Worm (Caenorhabditis elegans) whole organism, young adult: ENCODE measurements around the gene R10E9.2.

Experiments used
- D2030.7 ChIP-seq: fragments of 200-800 bp; sonication (Bioruptor generic); IDR thresholded peaks from 2 replicates; pipeline ENCODE4 v1.3.6; 2022; ENCODE audit warnings: missing genetic modification reagents, missing genetic modification characterization, missing compliant biosample characterization
- F33H1.4 ChIP-seq: fragments of 200-800 bp; sonication (Bioruptor generic); IDR thresholded peaks from 2 replicates; pipeline ENCODE4 v1.3.6; 2022; ENCODE audit warnings: missing genetic modification reagents, missing genetic modification characterization, missing compliant biosample characterization
- K12H6.12 ChIP-seq: fragments of 200-800 bp; sonication (Bioruptor generic); optimal IDR thresholded peaks from 2 replicates; lab custom pipeline; 2018; ENCODE audit warnings: mild to moderate bottlenecking, missing genetic modification characterization, missing compliant biosample characterization
- cebp-1 ChIP-seq, 2 experiments: fragments of 200-800 bp in 1 of 2; sonication (Bioruptor generic) in 1 of 2; sonication (generic microtip) in 1 of 2; IDR thresholded peaks in 1 of 2; optimal IDR thresholded peaks in 1 of 2; 2 replicates each; pipeline versions ENCODE4 v1.3.6 to Lab custom; 2017 to 2022; ENCODE audit warnings: missing compliant biosample characterization in 2 of 2, missing genetic modification characterization in 2 of 2, mild to moderate bottlenecking in 1 of 2, missing genetic modification reagents in 1 of 2, moderate library complexity in 1 of 2
- egl-44 ChIP-seq: fragments of 200-800 bp; sonication (Bioruptor generic); IDR thresholded peaks from 2 replicates; pipeline ENCODE4 v1.3.6; 2022; ENCODE audit warnings: missing genetic modification reagents, missing genetic modification characterization, missing compliant biosample characterization
- lin-40 ChIP-seq: sonication (generic microtip); optimal IDR thresholded peaks from 2 replicates; lab custom pipeline; 2016; ENCODE audit warnings: missing genetic modification characterization, mild to moderate bottlenecking, missing compliant biosample characterization, missing genotype, missing genetic modification reagents
- madf-8 ChIP-seq: fragments of 200-800 bp; sonication (Bioruptor generic); conservative IDR thresholded peaks from 2 replicates; pipeline ENCODE4 v1.3.6; 2022; ENCODE audit warnings: missing genetic modification reagents, missing genetic modification characterization, missing compliant biosample characterization
- snpc-4 ChIP-seq, 5 experiments: fragments of 150-350 bp in 1 of 5; sonication (generic microtip) in 4 of 5; optimal IDR thresholded peaks; 2 replicates each; lab custom pipeline; 2014 to 2018; ENCODE audit warnings: missing genetic modification characterization in 5 of 5, missing biosample characterization in 3 of 5, antibody characterized with exemption in 2 of 5, mild to moderate bottlenecking in 2 of 5, missing compliant biosample characterization in 2 of 5, missing genotype in 2 of 5, moderate library complexity in 2 of 5, missing genetic modification reagents in 1 of 5
- tbx-9 ChIP-seq: sonication (generic microtip); optimal IDR thresholded peaks from 2 replicates; lab custom pipeline; 2016; ENCODE audit warnings: borderline replicate concordance, missing genetic modification characterization, inconsistent platforms, missing compliant biosample characterization
- unc-62 ChIP-seq: fragments of 150-350 bp; optimal IDR thresholded peaks from 2 replicates; lab custom pipeline; 2014; ENCODE audit warnings: missing biosample characterization, missing genetic modification reagents, missing genetic modification characterization
- xnd-1 ChIP-seq: sonication (generic microtip); optimal IDR thresholded peaks from 2 replicates; lab custom pipeline; 2016; ENCODE audit warnings: missing genotype, missing genetic modification reagents, missing genetic modification characterization, missing compliant biosample characterization
- ztf-26 ChIP-seq: sonication (generic microtip); optimal IDR thresholded peaks from 2 replicates; lab custom pipeline; 2017; ENCODE audit warnings: missing genetic modification characterization, missing compliant biosample characterization

DNA sequence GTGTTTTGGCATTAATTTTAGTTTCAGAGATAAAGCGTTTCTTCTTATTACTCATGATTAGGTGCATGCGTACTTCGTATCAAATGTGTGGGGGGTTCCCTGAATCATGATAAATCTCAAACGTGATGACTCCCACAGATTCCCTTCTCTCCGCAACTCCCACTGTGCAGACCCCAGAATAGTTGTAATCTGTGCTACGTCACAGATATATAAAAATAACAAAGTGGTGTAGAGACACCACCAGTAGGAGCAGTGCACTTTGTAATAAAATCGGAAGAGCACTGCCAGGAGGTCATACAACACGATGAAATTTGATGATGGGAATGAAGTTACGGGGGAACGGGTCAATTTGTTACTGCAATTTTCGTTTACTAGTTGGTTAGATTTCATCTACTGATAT is 27.2 kb upstream of the R10E9.2 start:
- no peak for TF ChIP-seq unc-62
- TF ChIP-seq cebp-1 (GFP tag; IDR thresholded peaks at IDR 0.05; lab: Robert Waterston, UW) = no peak
- TF ChIP-seq cebp-1 (tag; optimal IDR thresholded peaks at IDR 0.05; lab: Kevin White, UChicago) = no peak
- TF ChIP-seq tbx-9 = no peak
- TF ChIP-seq xnd-1 (tag; lab: Kevin White, UChicago) = no peak
- no peak for TF ChIP-seq ztf-26 (tag; lab: Kevin White, UChicago)
- TF ChIP-seq lin-40 (tag; lab: Kevin White, UChicago) = no peak
- TF ChIP-seq D2030.7 (GFP tag; lab: Robert Waterston, UW) = no peak
- TF ChIP-seq F33H1.4 (GFP tag; lab: Robert Waterston, UW) = no peak
- no peak for TF ChIP-seq egl-44
- TF ChIP-seq madf-8 = no peak
- TF ChIP-seq snpc-4 (GFP tag; optimal IDR thresholded peaks at IDR 0.05; lab: Kevin White, UChicago) = no peak
- no peak for TF ChIP-seq snpc-4 (tag; optimal IDR thresholded peaks at IDR 0.05; lab: Kevin White, UChicago)
- TF ChIP-seq K12H6.12 (tag; lab: Kevin White, UChicago) = no peak
